Worm (Caenorhabditis elegans): ENCODE data around the gene sad-1.
A peak's percentile ranks its signal among the peaks of the same experiment; 100 is the strongest.

The sad-1 gene

DNA sequence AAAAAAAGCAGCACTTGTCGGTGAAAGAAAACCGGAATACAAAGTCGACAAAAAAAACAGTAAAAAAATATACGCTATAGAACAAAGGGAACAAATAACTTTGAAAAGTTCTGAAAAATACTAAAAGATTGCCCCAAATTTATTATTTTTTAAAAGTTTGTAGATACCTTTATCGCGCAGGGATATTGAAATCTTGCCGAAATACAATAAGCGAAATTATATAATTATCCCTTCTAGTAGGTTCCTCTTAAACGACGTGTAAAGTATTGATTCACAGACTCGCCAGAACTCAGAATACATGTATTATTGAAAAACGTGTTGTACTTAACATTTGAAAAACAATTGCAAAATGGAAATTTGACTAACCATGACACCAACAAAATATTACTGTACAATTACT is 13.9 kb upstream of the sad-1 start (continued):
- peak; percentile 93 for TF ChIP-seq hpl-2 (GFP tag; optimal IDR thresholded peaks at IDR 0.05)
- peak; percentile 83 for TF ChIP-seq mab-9 (GFP tag; IDR thresholded peaks at IDR 0.05)
- no peak for TF ChIP-seq C34B4.2 (tag; optimal IDR thresholded peaks at IDR 0.05)
- no peak for TF ChIP-seq unc-130 (tag; optimal IDR thresholded peaks at IDR 0.05)
- TF ChIP-seq dsc-1 (tag; optimal IDR thresholded peaks at IDR 0.05): peak; percentile 98
- TF ChIP-seq grh-1 (GFP tag; IDR thresholded peaks at IDR 0.05): peak; percentile 85
- peak; percentile 64 for TF ChIP-seq isw-1 (GFP tag; IDR thresholded peaks at IDR 0.05)
- TF ChIP-seq nhr-47 (tag; optimal IDR thresholded peaks at IDR 0.05): peak; percentile 97
- peak; percentile 75 for TF ChIP-seq unc-86 (tag; optimal IDR thresholded peaks at IDR 0.05)
- TF ChIP-seq rnt-1 (tag; optimal IDR thresholded peaks at IDR 0.05): peak; percentile 24
- TF ChIP-seq Y116A8C.19 (tag; optimal IDR thresholded peaks at IDR 0.05; ENCODE audit: borderline replicate concordance): no peak
- TF ChIP-seq zip-4 (GFP tag; optimal IDR thresholded peaks at IDR 0.05): peak; percentile 91
- peak; percentile 93 for TF ChIP-seq nhr-85 (tag)
- TF ChIP-seq C04F5.9 (tag; optimal IDR thresholded peaks at IDR 0.05): peak; percentile 32
- peak; percentile 12 for TF ChIP-seq egl-27 (tag; optimal IDR thresholded peaks at IDR 0.05)
- TF ChIP-seq snpc-4 (tag; optimal IDR thresholded peaks at IDR 0.05): peak; percentile 81
- TF ChIP-seq efl-3 (GFP tag; optimal IDR thresholded peaks at IDR 0.05): peak; percentile 63
- TF ChIP-seq nhr-11 (tag; optimal IDR thresholded peaks at IDR 0.05): peak; percentile 95
- TF ChIP-seq aly-2 (tag; optimal IDR thresholded peaks at IDR 0.05): peak; percentile 88
- peak; percentile 93 for TF ChIP-seq jun-1 (tag; optimal IDR thresholded peaks at IDR 0.05)
- peak; percentile 61 for TF ChIP-seq mef-2 (tag; optimal IDR thresholded peaks at IDR 0.05)
- peak; percentile 94 for TF ChIP-seq mep-1 (tag; optimal IDR thresholded peaks at IDR 0.05)
- peak; percentile 47 to 69 for TF ChIP-seq ztf-11 (tag; optimal IDR thresholded peaks at IDR 0.05)
- no peak for TF ChIP-seq nhr-12 (tag; optimal IDR thresholded peaks at IDR 0.05)
- no peak for TF ChIP-seq nhr-28 (tag; optimal IDR thresholded peaks at IDR 0.05)
- TF ChIP-seq irx-1 (tag; optimal IDR thresholded peaks at IDR 0.05): peak; percentile 95
- TF ChIP-seq nhr-71 (tag; optimal IDR thresholded peaks at IDR 0.05): peak; percentile 93
- peak; percentile 35 for TF ChIP-seq sup-37 (GFP tag; optimal IDR thresholded peaks at IDR 0.05)
- TF ChIP-seq hlh-4 (tag; optimal IDR thresholded peaks at IDR 0.05): no peak
- peak; percentile 96 for TF ChIP-seq lin-39 (tag; optimal IDR thresholded peaks at IDR 0.05)
- peak; percentile 91 for TF ChIP-seq skn-1 (tag; optimal IDR thresholded peaks at IDR 0.05)
- no peak for TF ChIP-seq tlp-1 (tag; optimal IDR thresholded peaks at IDR 0.05)
- peak; percentile 82 for TF ChIP-seq fkh-8 (tag; optimal IDR thresholded peaks at IDR 0.05)
- TF ChIP-seq ama-1 (optimal IDR thresholded peaks at IDR 0.05): no peak
- no peak for TF ChIP-seq hlh-17 (GFP tag; optimal IDR thresholded peaks at IDR 0.05; ENCODE audit: borderline replicate concordance)
- TF ChIP-seq F16B12.6 (tag; optimal IDR thresholded peaks at IDR 0.05): no peak
- TF ChIP-seq ceh-8 (GFP tag; optimal IDR thresholded peaks at IDR 0.05): peak; percentile 97
- TF ChIP-seq snu-23 (GFP tag; optimal IDR thresholded peaks at IDR 0.05): peak; percentile 97
- peak; percentile 93 for TF ChIP-seq fos-1 (tag; optimal IDR thresholded peaks at IDR 0.05)
- peak; percentile 97 for TF ChIP-seq C16A3.4 (tag; optimal IDR thresholded peaks at IDR 0.05)
- peak; percentile 81 for TF ChIP-seq lir-3 (tag; optimal IDR thresholded peaks at IDR 0.05; ENCODE audit: poor library complexity)
- TF ChIP-seq ceh-63 (GFP tag; optimal IDR thresholded peaks at IDR 0.05): no peak
- peak; percentile 59 for TF ChIP-seq zag-1 (tag; optimal IDR thresholded peaks at IDR 0.05)
- TF ChIP-seq egl-13 (tag; optimal IDR thresholded peaks at IDR 0.05): peak; percentile 84
- peak; percentile 79 for TF ChIP-seq pqm-1 (tag; optimal IDR thresholded peaks at IDR 0.05)
- peak; percentile 88 for TF ChIP-seq lsy-2 (tag; optimal IDR thresholded peaks at IDR 0.05)
- peak; percentile 63 for TF ChIP-seq pax-3 (tag; optimal IDR thresholded peaks at IDR 0.05)
- TF ChIP-seq ceh-90 (tag; optimal IDR thresholded peaks at IDR 0.05): no peak
- TF ChIP-seq unc-98 (GFP tag; IDR thresholded peaks at IDR 0.05): 0 out of 2 replicates have a peak, but pooled peaks have one; percentile 51
- no peak for TF ChIP-seq alr-1 (tag; optimal IDR thresholded peaks at IDR 0.05; ENCODE audit: borderline replicate concordance)
- TF ChIP-seq aha-1 (tag; optimal IDR thresholded peaks at IDR 0.05): no peak
- no peak for TF ChIP-seq pag-3 (tag; optimal IDR thresholded peaks at IDR 0.05; ENCODE audit: borderline replicate concordance, insufficient read depth)
- peak; percentile 97 for TF ChIP-seq sox-4 (tag; optimal IDR thresholded peaks at IDR 0.05)
